Fruit fly (Drosophila melanogaster) whole organism, wandering third instar larva: Measurements from ENCODE around the gene CG15803.

Source experiments
- Abd-B ChIP-seq: fragments of >200 bp; optimal IDR thresholded peaks from 2 replicates; lab custom pipeline; 2017; ENCODE audit warnings: missing biosample characterization, missing genetic modification characterization
- CG32264 ChIP-seq: fragments of 200-800 bp; sonication (Bioruptor generic); optimal IDR thresholded peaks from 2 replicates; lab custom pipeline; 2016; ENCODE audit warnings: missing biosample characterization, missing genetic modification characterization
- CrebA ChIP-seq: fragments of 200-800 bp; sonication (Bioruptor generic); optimal IDR thresholded peaks from 2 replicates; lab custom pipeline; 2016; ENCODE audit warnings: missing biosample characterization, mild to moderate bottlenecking, missing genetic modification characterization, borderline replicate concordance
- Dfd ChIP-seq: fragments of >200 bp; optimal IDR thresholded peaks from 2 replicates; lab custom pipeline; 2017; ENCODE audit warnings: missing biosample characterization, missing genetic modification characterization
- Dif ChIP-seq: fragments of 200-275, 200-300 bp; sonication (Bioruptor generic); optimal IDR thresholded peaks from 2 replicates; lab custom pipeline; 2018; ENCODE audit warnings: missing biosample characterization, missing genetic modification characterization; ENCODE audit not compliant: partially characterized antibody
- GATAd ChIP-seq: sonication (Bioruptor generic); optimal IDR thresholded peaks from 2 replicates; lab custom pipeline; 2016; ENCODE audit warnings: missing biosample characterization, missing genetic modification characterization
- Hnf4 ChIP-seq: fragments of 200-800 bp; sonication (Bioruptor generic); optimal IDR thresholded peaks from 2 replicates; lab custom pipeline; 2016; ENCODE audit warnings: missing biosample characterization, mild to moderate bottlenecking, missing genetic modification characterization
- Hr83 ChIP-seq: fragments of 200-300 bp; sonication (Bioruptor generic); optimal IDR thresholded peaks from 2 replicates; lab custom pipeline; 2016; ENCODE audit warnings: missing biosample characterization, mild to moderate bottlenecking, missing genetic modification characterization, moderate library complexity; ENCODE audit not compliant: poor library complexity, severe bottlenecking
- Jra ChIP-seq: sonication (Bioruptor generic); optimal IDR thresholded peaks from 2 replicates; lab custom pipeline; 2016; ENCODE audit warnings: missing biosample characterization, missing genetic modification characterization
- OdsH ChIP-seq: fragments of 200-800 bp; sonication (Bioruptor generic); optimal IDR thresholded peaks from 2 replicates; lab custom pipeline; 2016; ENCODE audit warnings: missing biosample characterization, mild to moderate bottlenecking, missing genetic modification characterization
- Rel ChIP-seq, 2 experiments: fragments of 200-800 bp; sonication (Bioruptor generic) in 1 of 2; optimal IDR thresholded peaks; 2 replicates in 1 of 2; 3 replicates in 1 of 2; lab custom pipeline; 2016 to 2019; ENCODE audit warnings: mild to moderate bottlenecking in 2 of 2, missing biosample characterization in 2 of 2, missing genetic modification characterization in 2 of 2, moderate library complexity in 1 of 2
- Sp1 ChIP-seq: fragments of 200-800 bp; sonication (Bioruptor generic); optimal IDR thresholded peaks from 3 replicates; lab custom pipeline; 2019; ENCODE audit warnings: missing biosample characterization, mild to moderate bottlenecking, missing genetic modification characterization, moderate library complexity
- Vsx2 ChIP-seq: fragments of 200-300, 225-300 bp; sonication (Bioruptor generic); optimal IDR thresholded peaks from 2 replicates; lab custom pipeline; 2018; ENCODE audit warnings: missing biosample characterization, missing genetic modification characterization; ENCODE audit not compliant: partially characterized antibody
- br ChIP-seq: fragments of 200-800 bp; sonication (Bioruptor generic); optimal IDR thresholded peaks from 2 replicates; lab custom pipeline; 2016; ENCODE audit warnings: missing biosample characterization, missing genetic modification characterization
- brk ChIP-seq: fragments of 200-800 bp; sonication (Bioruptor generic); optimal IDR thresholded peaks from 2 replicates; lab custom pipeline; 2016; ENCODE audit warnings: missing biosample characterization, mild to moderate bottlenecking, missing genetic modification characterization
- dl ChIP-seq, 2 experiments: fragments of 175-275, 200-275 bp in 1 of 2; fragments of 200-275 bp in 1 of 2; sonication (Bioruptor generic); optimal IDR thresholded peaks; lab custom pipeline; 2018; ENCODE audit warnings: mild to moderate bottlenecking in 2 of 2, missing biosample characterization in 2 of 2, missing genetic modification characterization in 2 of 2, moderate library complexity in 2 of 2; ENCODE audit not compliant: partially characterized antibody in 2 of 2, insufficient read depth in 1 of 2
- dsf ChIP-seq: sonication (Bioruptor generic); optimal IDR thresholded peaks from 2 replicates; lab custom pipeline; 2016; ENCODE audit warnings: missing biosample characterization, missing genetic modification characterization, borderline replicate concordance
- ey ChIP-seq: fragments of 200-800 bp; sonication (Bioruptor generic); optimal IDR thresholded peaks from 2 replicates; lab custom pipeline; 2016; ENCODE audit warnings: missing biosample characterization, missing genetic modification characterization
- foxo ChIP-seq, 2 experiments: fragments of 200-800 bp; sonication (Bioruptor generic); optimal IDR thresholded peaks; 2 replicates in 1 of 2; 3 replicates in 1 of 2; lab custom pipeline; 2016 to 2017; ENCODE audit warnings: missing biosample characterization in 2 of 2, missing genetic modification characterization in 2 of 2
- fru ChIP-seq: fragments of 200-800 bp; sonication (Bioruptor generic); optimal IDR thresholded peaks from 3 replicates; lab custom pipeline; 2016; ENCODE audit warnings: missing biosample characterization, mild to moderate bottlenecking, missing genetic modification characterization
- lola ChIP-seq: fragments of >200 bp; optimal IDR thresholded peaks from 2 replicates; lab custom pipeline; 2017; ENCODE audit warnings: missing biosample characterization, missing genetic modification characterization
- pan ChIP-seq: fragments of >200 bp; optimal IDR thresholded peaks from 2 replicates; lab custom pipeline; 2017
- psq ChIP-seq: fragments of 200-800 bp; sonication (Bioruptor generic); optimal IDR thresholded peaks from 3 replicates; lab custom pipeline; 2017; ENCODE audit warnings: missing biosample characterization, mild to moderate bottlenecking, missing genetic modification characterization, moderate library complexity
- rgr ChIP-seq: fragments of 200-800 bp; sonication (Bioruptor generic); optimal IDR thresholded peaks from 3 replicates; lab custom pipeline; 2016; ENCODE audit warnings: missing biosample characterization, mild to moderate bottlenecking, missing genetic modification characterization
- tai ChIP-seq: sonication (Bioruptor generic); optimal IDR thresholded peaks from 2 replicates; lab custom pipeline; 2016; ENCODE audit warnings: missing biosample characterization, missing genetic modification characterization
- woc ChIP-seq: sonication (Bioruptor generic); optimal IDR thresholded peaks from 2 replicates; lab custom pipeline; 2016; ENCODE audit warnings: missing biosample characterization, mild to moderate bottlenecking, missing genetic modification characterization

The CG15803 gene

dm6 chr3R:18384972-18385371 lies 24.4 kb upstream of the CG15803 start, which contains the start of gene CG14309:
Gene CG14309, minus strand, starts transcription at chr3R:18385072.
- TF ChIP-seq fru (GFP tag; lab: Kevin White, UChicago) (no peak), woc (GFP tag; lab: Kevin White, UChicago) (no peak), ey (GFP tag; lab: Kevin White, UChicago) (no peak), pan (lab: Kevin White, UChicago) (no peak), Jra (GFP tag; lab: Kevin White, UChicago) (no peak), dl (GFP tag; optimal IDR thresholded peaks at IDR 0.05; lab: Kevin White, UChicago; ENCODE audit: insufficient read depth in 1 of 2, partially characterized antibody in 2 of 2) (no peak), Dfd (GFP tag; lab: Kevin White, UChicago) (no peak)

dm6 chr3R:18381014-18381512 lies 20.5 kb upstream of the CG15803 start, which contains the start of gene CG7675:
Gene CG7675, minus strand, starts transcription at chr3R:18381178.
- TF ChIP-seq GATAd, result no peak
- TF ChIP-seq woc (GFP tag; lab: Kevin White, UChicago), result no peak
- TF ChIP-seq lola (GFP tag; lab: Kevin White, UChicago), result no peak
- TF ChIP-seq Hnf4 (GFP tag; lab: Kevin White, UChicago), result no peak
- no peak for TF ChIP-seq Abd-B (GFP tag; lab: Kevin White, UChicago)
- TF ChIP-seq OdsH (GFP tag; lab: Kevin White, UChicago), result no peak
- TF ChIP-seq Jra (GFP tag; lab: Kevin White, UChicago), result no peak
- TF ChIP-seq rgr (GFP tag; lab: Kevin White, UChicago), result no peak
- TF ChIP-seq Rel (GFP tag; optimal IDR thresholded peaks at IDR 0.05; lab: Kevin White, UChicago), result no peak
- TF ChIP-seq Rel (tag; optimal IDR thresholded peaks at IDR 0.05; lab: Kevin White, UChicago), result peak; percentile 22
- TF ChIP-seq brk, result no peak
- peak; percentile 62 for TF ChIP-seq psq
- no peak for TF ChIP-seq Dfd (GFP tag; lab: Kevin White, UChicago)
- no peak for TF ChIP-seq CrebA (GFP tag; lab: Kevin White, UChicago)
- TF ChIP-seq Vsx2 (GFP tag; lab: Kevin White, UChicago), result peak; percentile 15
- no peak for TF ChIP-seq Hr83 (GFP tag; lab: Kevin White, UChicago)
- peak; percentile 70 for TF ChIP-seq Dif
- no peak for TF ChIP-seq pan (lab: Kevin White, UChicago)
- TF ChIP-seq ey (GFP tag; lab: Kevin White, UChicago), result no peak
- TF ChIP-seq tai (GFP tag; lab: Kevin White, UChicago), result no peak

dm6 chr3R:18380251-18380812 lies 19.8 kb upstream of the CG15803 start:
- TF ChIP-seq Hnf4 (GFP tag; lab: Kevin White, UChicago) (no peak), Jra (GFP tag; lab: Kevin White, UChicago) (no peak), GATAd (no peak), CG32264 (GFP tag; lab: Kevin White, UChicago) (no peak)

dm6 chr3R:18372688-18373304 lies 12.3 kb upstream of the CG15803 start, which contains the start of gene gl:
Gene gl, minus strand, starts transcription at chr3R:18372738.
- TF ChIP-seq rgr (GFP tag; lab: Kevin White, UChicago) (no peak), Hr83 (GFP tag; lab: Kevin White, UChicago) (peak; percentile 9), Dif (no peak)

dm6 chr3R:18371346-18371745 lies 10.8 kb upstream of the CG15803 start:
- TF ChIP-seq Dif (no peak), woc (GFP tag; lab: Kevin White, UChicago) (peak; percentile 5), rgr (GFP tag; lab: Kevin White, UChicago) (peak; percentile 4), OdsH (GFP tag; lab: Kevin White, UChicago) (no peak), Abd-B (GFP tag; lab: Kevin White, UChicago) (no peak), GATAd (no peak), br (GFP tag; lab: Kevin White, UChicago) (no peak), brk (no peak), Sp1 (no peak), dsf (GFP tag; lab: Kevin White, UChicago) (no peak), foxo (GFP tag; optimal IDR thresholded peaks at IDR 0.05; lab: Kevin White, UChicago) (peak in 1 of 2 experiments; percentile 5)
- TF ChIP-seq, all 38 proteins: peak for 3
